Worm (Caenorhabditis elegans) whole organism, L4 larva: ENCODE measurements around the gene F11A5.15.

Source experiments
- ZK546.5 ChIP-seq, 2 experiments: sonication (generic microtip); optimal IDR thresholded peaks; 2 replicates each; lab custom pipeline; 2017; ENCODE audit warnings: missing biosample characterization in 2 of 2, missing genetic modification characterization in 2 of 2
- aha-1 ChIP-seq: fragments of 150-350 bp; peaks from one replicate; lab custom pipeline; 2014; ENCODE audit warnings: missing biosample characterization, missing genetic modification characterization
- ceh-32 ChIP-seq: sonication (generic microtip); optimal IDR thresholded peaks from 2 replicates; lab custom pipeline; 2016; ENCODE audit warnings: mild to moderate bottlenecking, missing genetic modification characterization, missing compliant biosample characterization; ENCODE audit not compliant: poor library complexity
- ctbp-1 ChIP-seq: fragments of 200-800 bp; sonication (Bioruptor generic); IDR thresholded peaks from 2 replicates; pipeline ENCODE4 v1.3.6; 2022; ENCODE audit warnings: missing genetic modification reagents, missing genetic modification characterization, missing compliant biosample characterization
- fos-1 ChIP-seq: fragments of 150-350 bp; optimal IDR thresholded peaks from 2 replicates; lab custom pipeline; 2014; ENCODE audit warnings: missing biosample characterization, missing genetic modification characterization
- mep-1 ChIP-seq: fragments of 150-350 bp; sonication (generic microtip); optimal IDR thresholded peaks from 3 replicates; lab custom pipeline; 2014; ENCODE audit warnings: missing biosample characterization, missing genetic modification characterization
- nhr-41 ChIP-seq: fragments of 200-800 bp; sonication (Bioruptor generic); IDR thresholded peaks from 2 replicates; pipeline ENCODE4 v1.3.6; 2022; ENCODE audit warnings: missing genetic modification reagents, missing genetic modification characterization, missing compliant biosample characterization
- unc-62 ChIP-seq, 3 experiments: fragments of 150-350 bp in 1 of 3; sonication (generic microtip); optimal IDR thresholded peaks in 2 of 3; peaks in 1 of 3; 1 replicate in 1 of 3; 2 replicates in 2 of 3; lab custom pipeline; 2014 to 2017; ENCODE audit warnings: missing biosample characterization in 3 of 3, missing genetic modification characterization in 3 of 3, missing genetic modification reagents in 3 of 3, missing genotype in 1 of 3

DNA sequence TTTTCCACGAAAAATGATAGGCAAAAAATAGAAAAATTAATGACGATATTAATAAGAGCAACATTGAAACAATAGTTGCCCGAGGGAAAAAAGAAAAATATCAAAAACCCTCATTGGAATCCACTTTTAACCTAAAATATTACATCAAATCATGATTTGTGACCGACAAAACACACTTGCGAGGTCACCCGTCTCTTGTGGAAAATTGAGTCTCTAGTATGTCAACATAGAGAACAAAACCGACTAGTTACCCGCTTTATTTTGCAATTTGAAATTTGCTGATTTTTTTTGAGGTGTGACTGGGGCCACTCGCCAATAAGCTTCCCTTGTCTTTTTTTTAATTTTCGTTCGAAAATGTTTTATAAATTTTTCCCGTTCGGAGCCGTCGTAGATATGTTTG is 42.7 kb downstream of the F11A5.15 start, which contains the start of gene cyp-33D1:
- no peak for TF ChIP-seq unc-62 (GFP tag; optimal IDR thresholded peaks at IDR 0.05 in 1 of 2; lab: Kevin White, UChicago)
- TF ChIP-seq unc-62 (tag; optimal IDR thresholded peaks at IDR 0.05; lab: Kevin White, UChicago) = no peak
- TF ChIP-seq nhr-41 (GFP tag; lab: Robert Waterston, UW) = no peak
- TF ChIP-seq ZK546.5 (tag; optimal IDR thresholded peaks at IDR 0.05; lab: Kevin White, UChicago) = no peak
- TF ChIP-seq aha-1 = no peak
- no peak for TF ChIP-seq mep-1 (tag; lab: Kevin White, UChicago)
- no peak for TF ChIP-seq fos-1 (tag; lab: Kevin White, UChicago)
- TF ChIP-seq ceh-32 (tag; lab: Kevin White, UChicago) = no peak
- no peak for TF ChIP-seq ctbp-1 (GFP tag; lab: Robert Waterston, UW)
